Fruit fly (Drosophila melanogaster): ENCODE results near the gene CG10375.

CG10375 gene

dm6 chr3R:23722680-23723372 is 44.7 kb upstream of the CG10375 start, which contains the start of gene CG10365 (continued):
- TF ChIP-seq slbo (GFP tag; IDR thresholded peaks at IDR 0.05) (peak; percentile 94), CG4424 (GFP tag; optimal IDR thresholded peaks at IDR 0.05) (peak; percentile 82), H2.0 (GFP tag; IDR thresholded peaks at IDR 0.05) (peak; percentile 82), CG11723 (GFP tag; optimal IDR thresholded peaks at IDR 0.05) (no peak), CG15696 (tag; optimal IDR thresholded peaks at IDR 0.05) (peak; percentile 40), sima (GFP tag; optimal IDR thresholded peaks at IDR 0.05) (no peak), Scr (GFP tag; IDR thresholded peaks at IDR 0.05; ENCODE audit: partially characterized antibody) (no peak), CTCF (GFP tag; optimal IDR thresholded peaks at IDR 0.05) (no peak), CG42726 (GFP tag; IDR thresholded peaks at IDR 0.05; ENCODE audit: partially characterized antibody) (no peak), Hr51 (GFP tag; optimal IDR thresholded peaks at IDR 0.05) (peak in 1 of 2 experiments; percentile 97), Deaf1 (tag; optimal IDR thresholded peaks at IDR 0.05) (peak; percentile 40), HmgD (GFP tag; optimal IDR thresholded peaks at IDR 0.05) (no peak), lola (GFP tag; optimal IDR thresholded peaks at IDR 0.05) (peak in 1 of 3 experiments; percentile 39), gsb-n (tag; optimal IDR thresholded peaks at IDR 0.05) (peak; percentile 79), dan (GFP tag; IDR thresholded peaks at IDR 0.05) (no peak), hkb (optimal IDR thresholded peaks at IDR 0.05) (no peak), hkb (GFP tag; IDR thresholded peaks at IDR 0.05) (peak; percentile 84), NFAT (GFP tag; IDR thresholded peaks at IDR 0.05) (peak; percentile 50; the same call in 1 of the 2 replicates), CG6854 (GFP tag; optimal IDR thresholded peaks at IDR 0.05) (peak; percentile 91), CG2889 (GFP tag; IDR thresholded peaks at IDR 0.05) (0 out of 3 replicates have a peak, but pooled peaks have one; percentile 28), dati (GFP tag; IDR thresholded peaks at IDR 0.05) (peak; percentile 38; the same call in 1 of the 2 replicates), CG14050 (GFP tag; IDR thresholded peaks at IDR 0.05) (peak; percentile 70; the same call in 2 of the 3 replicates), Hr39 (optimal IDR thresholded peaks at IDR 0.05) (no peak), D (optimal IDR thresholded peaks at IDR 0.05) (no peak), D (GFP tag; optimal IDR thresholded peaks at IDR 0.05) (peak; percentile 42), CG15011 (GFP tag; optimal IDR thresholded peaks at IDR 0.05) (peak; percentile 87), CG1832 (GFP tag; optimal IDR thresholded peaks at IDR 0.05) (no peak), Lhr (GFP tag; optimal IDR thresholded peaks at IDR 0.05) (no peak), CG1792 (GFP tag; optimal IDR thresholded peaks at IDR 0.05) (no peak), CG1647 (GFP tag; optimal IDR thresholded peaks at IDR 0.05) (no peak), nmo (GFP tag; optimal IDR thresholded peaks at IDR 0.05) (peak; percentile 90), CG4617 (GFP tag; optimal IDR thresholded peaks at IDR 0.05; ENCODE audit: borderline replicate concordance) (peak; percentile 3), CG12299 (tag; optimal IDR thresholded peaks at IDR 0.05) (peak; percentile 77), CG2712 (tag; optimal IDR thresholded peaks at IDR 0.05) (peak; percentile 84), ems (GFP tag; optimal IDR thresholded peaks at IDR 0.05) (no peak), Dfd (GFP tag; optimal IDR thresholded peaks at IDR 0.05) (no peak), Dad (GFP tag; optimal IDR thresholded peaks at IDR 0.05) (no peak), stc (GFP tag; IDR thresholded peaks at IDR 0.05) (peak; percentile 90), ttk (GFP tag; IDR thresholded peaks at IDR 0.05) (peak; percentile 79), CG5245 (GFP tag; optimal IDR thresholded peaks at IDR 0.05) (peak; percentile 65), CG18764 (GFP tag; optimal IDR thresholded peaks at IDR 0.05) (peak; percentile 56), CG6689 (GFP tag; IDR thresholded peaks at IDR 0.05) (peak; percentile 86), CG4730 (GFP tag; IDR thresholded peaks at IDR 0.05) (peak; percentile 68), Sry-δ (GFP tag; optimal IDR thresholded peaks at IDR 0.05) (no peak), CG3847 (GFP tag; IDR thresholded peaks at IDR 0.05) (peak; percentile 81), sqz (GFP tag; optimal IDR thresholded peaks at IDR 0.05) (peak; percentile 52), z (GFP tag; IDR thresholded peaks at IDR 0.05) (0 out of 3 replicates have a peak, but pooled peaks have one; percentile 29), Mes4 (GFP tag; optimal IDR thresholded peaks at IDR 0.05) (no peak), CG9817 (tag; optimal IDR thresholded peaks at IDR 0.05) (peak; percentile 80), CG8944 (GFP tag; optimal IDR thresholded peaks at IDR 0.05) (no peak), CG17359 (tag; optimal IDR thresholded peaks at IDR 0.05) (peak; percentile 93)

Data from whole organism, embryonic.